Fruit fly (Drosophila melanogaster) whole organism: ENCODE results near the gene CG15631.

Experiments
- Dll ChIP-seq: fragments of >200 bp; optimal IDR thresholded peaks from 2 replicates; lab custom pipeline; 2017
- psq ChIP-seq: fragments of >200 bp; optimal IDR thresholded peaks from 2 replicates; lab custom pipeline; 2017
- usp ChIP-seq: fragments of >200 bp; optimal IDR thresholded peaks from 2 replicates; lab custom pipeline; 2017; ENCODE audit warnings: missing biosample characterization, missing genetic modification characterization, mixed read lengths

- TF ChIP-seq Dll (lab: Kevin White, UChicago), result no peak
- TF ChIP-seq usp, result no peak
- TF ChIP-seq psq (lab: Kevin White, UChicago), result no peak
Measured at dm6 chr2L:4687211-4687610, 47.0 kb downstream of the CG15631 start, which contains the start of gene Elba3.
